Fruit fly (Drosophila melanogaster) whole organism, prepupa: ENCODE measurements around the gene CG10055.

ENCODE experiments used
- CG6163 ChIP-seq: fragments of 200-800 bp; sonication (Bioruptor generic); IDR thresholded peaks from 3 replicates; pipeline ENCODE4 v1.3.6; 2022; ENCODE audit warnings: missing biosample characterization, missing genetic modification characterization
- CG7368 ChIP-seq: fragments of 200-800 bp; sonication (Bioruptor generic); optimal IDR thresholded peaks from 3 replicates; lab custom pipeline; 2016; ENCODE audit warnings: missing biosample characterization, missing genetic modification characterization
- Eip75B ChIP-seq: fragments of 200-800 bp; sonication (Bioruptor generic); optimal IDR thresholded peaks from 3 replicates; lab custom pipeline; 2016; ENCODE audit warnings: missing biosample characterization, missing genetic modification characterization
- Hr38 ChIP-seq: sonication (Bioruptor generic); optimal IDR thresholded peaks from 2 replicates; lab custom pipeline; 2016; ENCODE audit warnings: missing biosample characterization, missing genetic modification characterization
- Lpt ChIP-seq: fragments of 200-800 bp; sonication (Bioruptor generic); optimal IDR thresholded peaks from 3 replicates; lab custom pipeline; 2016; ENCODE audit warnings: missing biosample characterization, missing genetic modification characterization
- Sox102F ChIP-seq: fragments of 200-800 bp; sonication (Bioruptor generic); optimal IDR thresholded peaks from 2 replicates; lab custom pipeline; 2016; ENCODE audit warnings: missing biosample characterization, mild to moderate bottlenecking, missing genetic modification characterization
- fd59A ChIP-seq: fragments of 200-800 bp; sonication (Bioruptor generic); optimal IDR thresholded peaks from 2 replicates; lab custom pipeline; 2017; ENCODE audit warnings: missing biosample characterization, mild to moderate bottlenecking, missing genetic modification characterization, missing genetic modification reagents

- TF ChIP-seq Lpt, result no peak
- TF ChIP-seq Eip75B (GFP tag; lab: Kevin White, UChicago), result no peak
- no peak for TF ChIP-seq CG6163 (GFP tag; lab: Robert Waterston, UW)
- TF ChIP-seq Hr38 (GFP tag; lab: Kevin White, UChicago), result no peak
- no peak for TF ChIP-seq CG7368 (GFP tag; lab: Kevin White, UChicago)
- TF ChIP-seq Sox102F (GFP tag; lab: Kevin White, UChicago), result no peak
- no peak for TF ChIP-seq fd59A (GFP tag; lab: Kevin White, UChicago)
Measured at dm6 chr3R:7219605-7220004, 33.1 kb upstream of the CG10055 start, which contains the start of gene CG14605.
